Worm (Caenorhabditis elegans) whole organism, L3 larva: Measurements from ENCODE around the gene F19B10.3.

Experiments used
- aly-2 ChIP-seq: fragments of 150-350 bp; optimal IDR thresholded peaks from 2 replicates; lab custom pipeline; 2014; ENCODE audit warnings: missing biosample characterization, missing genetic modification characterization
- ceh-28 ChIP-seq: fragments of 150-350 bp; optimal IDR thresholded peaks from 2 replicates; lab custom pipeline; 2014; ENCODE audit warnings: missing biosample characterization, missing genetic modification reagents, missing genetic modification characterization
- ceh-82 ChIP-seq: fragments of 150-350 bp; optimal IDR thresholded peaks from 2 replicates; lab custom pipeline; 2014; ENCODE audit warnings: missing biosample characterization, missing genetic modification characterization
- elt-1 ChIP-seq: fragments of 150-350 bp; optimal IDR thresholded peaks from 2 replicates; lab custom pipeline; 2014; ENCODE audit warnings: missing biosample characterization, missing genetic modification characterization
- elt-2 ChIP-seq: sonication (generic microtip); optimal IDR thresholded peaks from 2 replicates; lab custom pipeline; 2016; ENCODE audit warnings: missing genetic modification reagents, mild to moderate bottlenecking, missing genetic modification characterization, missing compliant biosample characterization
- elt-3 ChIP-seq, 3 experiments: fragments of 150-350 bp in 1 of 3; sonication (generic microtip) in 2 of 3; optimal IDR thresholded peaks; 2 replicates in 2 of 3; 4 replicates in 1 of 3; lab custom pipeline; 2014 to 2017; ENCODE audit warnings: missing biosample characterization in 3 of 3, missing genetic modification characterization in 3 of 3
- fkh-10 ChIP-seq: sonication (generic microtip); optimal IDR thresholded peaks from 2 replicates; lab custom pipeline; 2017; ENCODE audit warnings: missing biosample characterization, missing genetic modification reagents, missing genetic modification characterization
- fkh-2 ChIP-seq: fragments of 150-350 bp; optimal IDR thresholded peaks from 2 replicates; lab custom pipeline; 2014; ENCODE audit warnings: missing biosample characterization, missing genetic modification reagents, missing genetic modification characterization
- fos-1 ChIP-seq: fragments of 150-350 bp; optimal IDR thresholded peaks from 2 replicates; lab custom pipeline; 2014; ENCODE audit warnings: missing biosample characterization, missing genetic modification characterization
- jun-1 ChIP-seq: fragments of 150-350 bp; optimal IDR thresholded peaks from 2 replicates; lab custom pipeline; 2014; ENCODE audit warnings: missing biosample characterization, missing genetic modification reagents, missing genetic modification characterization
- lin-15B ChIP-seq: fragments of 150-350 bp; optimal IDR thresholded peaks from 2 replicates; lab custom pipeline; 2014; ENCODE audit warnings: missing biosample characterization, missing genetic modification characterization
- lin-39 ChIP-seq: fragments of 150-350 bp; optimal IDR thresholded peaks from 2 replicates; lab custom pipeline; 2018; ENCODE audit warnings: missing biosample characterization, missing genetic modification reagents, missing genetic modification characterization
- lsy-12 ChIP-seq: sonication (generic microtip); optimal IDR thresholded peaks from 2 replicates; lab custom pipeline; 2016; ENCODE audit warnings: mild to moderate bottlenecking, missing genetic modification characterization, missing compliant biosample characterization
- mdl-1 ChIP-seq: fragments of 150-350 bp; optimal IDR thresholded peaks from 2 replicates; lab custom pipeline; 2014; ENCODE audit warnings: missing biosample characterization, missing genetic modification characterization
- mml-1 ChIP-seq: fragments of 150-350 bp; sonication (generic microtip); optimal IDR thresholded peaks from 3 replicates; lab custom pipeline; 2014; ENCODE audit warnings: missing biosample characterization, missing genetic modification characterization
- nfya-1 ChIP-seq: sonication (generic microtip); optimal IDR thresholded peaks from 2 replicates; lab custom pipeline; 2017; ENCODE audit warnings: missing genetic modification characterization, mild to moderate bottlenecking, missing compliant biosample characterization, antibody characterized with exemption, moderate library complexity; ENCODE audit not compliant: insufficient read depth
- nhr-11 ChIP-seq: fragments of 150-350 bp; optimal IDR thresholded peaks from 2 replicates; lab custom pipeline; 2014; ENCODE audit warnings: missing biosample characterization, missing genetic modification characterization
- nhr-12 ChIP-seq: fragments of 150-350 bp; optimal IDR thresholded peaks from 2 replicates; lab custom pipeline; 2014; ENCODE audit warnings: missing biosample characterization, missing genetic modification characterization
- nhr-23 ChIP-seq: fragments of 150-350 bp; optimal IDR thresholded peaks from 2 replicates; lab custom pipeline; 2014; ENCODE audit warnings: missing biosample characterization, missing genetic modification reagents, missing genetic modification characterization
- nhr-25 ChIP-seq: sonication (generic microtip); optimal IDR thresholded peaks from 2 replicates; lab custom pipeline; 2017; ENCODE audit warnings: missing biosample characterization, missing genetic modification characterization
- nhr-67 ChIP-seq: fragments of 150-350 bp; optimal IDR thresholded peaks from 2 replicates; lab custom pipeline; 2014; ENCODE audit warnings: missing biosample characterization, missing genetic modification characterization
- nhr-76 ChIP-seq: fragments of 150-350 bp; sonication (generic microtip); optimal IDR thresholded peaks from 5 replicates; lab custom pipeline; 2014; ENCODE audit warnings: missing biosample characterization, missing genetic modification characterization
- nhr-77 ChIP-seq: fragments of 150-350 bp; optimal IDR thresholded peaks from 2 replicates; lab custom pipeline; 2014; ENCODE audit warnings: missing biosample characterization, missing genetic modification characterization
- pha-4 ChIP-seq: fragments of 150-350 bp; optimal IDR thresholded peaks from 2 replicates; lab custom pipeline; 2014; ENCODE audit warnings: missing biosample characterization, missing genetic modification reagents, missing genetic modification characterization
- pqm-1 ChIP-seq: fragments of 150-350 bp; optimal IDR thresholded peaks from 2 replicates; lab custom pipeline; 2017; ENCODE audit warnings: missing biosample characterization, missing genetic modification characterization, inconsistent platforms
- snpc-4 ChIP-seq: fragments of 150-350 bp; optimal IDR thresholded peaks from 2 replicates; lab custom pipeline; 2014; ENCODE audit warnings: missing biosample characterization, missing genetic modification characterization
- tbx-2 ChIP-seq: sonication (generic microtip); optimal IDR thresholded peaks from 2 replicates; lab custom pipeline; 2016; ENCODE audit warnings: mild to moderate bottlenecking, missing genetic modification characterization, missing compliant biosample characterization
- unc-39 ChIP-seq: sonication (generic microtip); optimal IDR thresholded peaks from 4 replicates; lab custom pipeline; 2017; ENCODE audit warnings: missing biosample characterization, missing genetic modification characterization
- unc-62 ChIP-seq: fragments of 150-350 bp; sonication (generic microtip); optimal IDR thresholded peaks from 4 replicates; lab custom pipeline; 2014; ENCODE audit warnings: missing biosample characterization, missing genetic modification reagents, missing genetic modification characterization
- zag-1 ChIP-seq: fragments of 150-350 bp; optimal IDR thresholded peaks from 2 replicates; lab custom pipeline; 2014; ENCODE audit warnings: missing biosample characterization, missing genetic modification characterization
- ztf-4 ChIP-seq: fragments of 150-350 bp; optimal IDR thresholded peaks from 2 replicates; lab custom pipeline; 2014; ENCODE audit warnings: missing biosample characterization, missing genetic modification characterization

The F19B10.3 gene

DNA sequence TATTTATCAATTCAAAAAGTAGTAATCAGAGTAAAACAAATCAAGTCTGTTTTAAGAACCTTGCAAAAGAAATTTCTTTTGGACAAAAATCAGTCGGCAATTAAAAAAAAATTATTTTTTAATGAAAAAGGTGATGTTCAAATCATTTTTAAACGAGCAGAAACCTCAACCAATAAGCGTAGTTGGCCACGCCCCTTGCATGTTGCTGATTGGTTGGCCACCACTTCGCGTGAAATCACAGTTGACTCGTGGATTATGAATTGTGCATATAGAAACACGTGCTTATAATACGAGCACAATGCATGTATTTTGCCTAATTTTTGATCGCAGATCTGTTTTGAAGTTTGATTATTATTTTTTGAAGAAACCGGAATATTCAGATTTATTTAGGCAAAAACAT lies 611 bp downstream of the F19B10.3 start:
- TF ChIP-seq nfya-1 (tag; lab: Kevin White, UChicago) (peak; percentile 55), mml-1 (tag; lab: Kevin White, UChicago) (no peak)

DNA sequence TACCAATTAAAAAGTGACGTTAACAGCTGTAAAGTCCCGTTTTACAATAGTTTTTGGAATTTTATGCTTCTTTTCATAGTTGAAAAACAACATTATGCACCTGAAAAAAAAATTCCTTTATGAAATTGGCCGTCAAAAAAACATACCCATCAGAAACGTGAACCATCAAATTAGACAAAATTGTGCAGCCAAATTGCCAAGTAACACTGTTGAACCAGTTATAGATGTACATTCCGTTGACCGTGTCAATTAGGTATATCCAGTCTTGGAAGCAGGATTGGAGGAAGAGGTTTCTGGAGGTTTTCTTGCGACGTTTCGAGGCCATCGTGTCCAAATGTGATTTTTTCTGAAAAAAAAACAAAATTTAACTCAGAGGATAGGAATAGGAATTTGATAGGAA lies 4.7 kb downstream of the F19B10.3 start, which contains the start of gene srx-97:
TSS of gene srx-97 (minus strand) at position 101 of the 400 bp plus-strand sequence.
- TF ChIP-seq lsy-12 (tag; lab: Kevin White, UChicago): no peak
- no peak for TF ChIP-seq nhr-67 (tag; lab: Kevin White, UChicago)

DNA sequence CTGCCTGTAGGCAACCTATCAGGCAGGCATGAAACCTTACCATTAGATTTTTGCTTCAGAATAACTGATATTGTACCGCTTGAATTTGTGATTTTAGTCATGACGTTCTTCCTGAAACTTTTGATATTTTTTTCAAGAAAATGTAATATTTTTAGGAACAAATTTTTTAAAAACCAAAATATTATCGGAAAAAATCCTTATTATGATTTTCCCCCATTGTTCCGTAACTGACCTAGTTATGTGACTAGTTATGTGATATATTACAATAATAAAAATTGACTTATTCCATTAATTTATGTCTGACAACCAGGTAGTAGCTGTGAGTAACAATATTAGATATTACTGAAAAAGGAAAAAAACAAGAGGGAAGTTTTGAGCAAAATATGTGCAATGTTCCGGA lies 6.4 kb downstream of the F19B10.3 start, which contains the start of gene srx-98:
TSS of gene srx-98 (minus strand) at position 101 of the 400 bp plus-strand sequence.
- TF ChIP-seq nhr-25 (no peak), nhr-77 (tag; lab: Kevin White, UChicago) (no peak), lin-39 (no peak), fos-1 (tag; lab: Kevin White, UChicago) (no peak), ztf-4 (tag; lab: Kevin White, UChicago) (no peak), pqm-1 (tag; lab: Kevin White, UChicago) (no peak), elt-3 (tag; optimal IDR thresholded peaks at IDR 0.05; lab: Kevin White, UChicago) (no peak), nhr-76 (tag; lab: Kevin White, UChicago) (no peak), snpc-4 (tag; lab: Kevin White, UChicago) (no peak), lin-15B (tag; lab: Kevin White, UChicago) (no peak), nhr-23 (tag; lab: Kevin White, UChicago) (no peak), mml-1 (tag; lab: Kevin White, UChicago) (no peak), fkh-10 (GFP tag; lab: Kevin White, UChicago) (no peak), jun-1 (tag; lab: Kevin White, UChicago) (no peak), ceh-82 (tag; lab: Kevin White, UChicago) (no peak)

DNA sequence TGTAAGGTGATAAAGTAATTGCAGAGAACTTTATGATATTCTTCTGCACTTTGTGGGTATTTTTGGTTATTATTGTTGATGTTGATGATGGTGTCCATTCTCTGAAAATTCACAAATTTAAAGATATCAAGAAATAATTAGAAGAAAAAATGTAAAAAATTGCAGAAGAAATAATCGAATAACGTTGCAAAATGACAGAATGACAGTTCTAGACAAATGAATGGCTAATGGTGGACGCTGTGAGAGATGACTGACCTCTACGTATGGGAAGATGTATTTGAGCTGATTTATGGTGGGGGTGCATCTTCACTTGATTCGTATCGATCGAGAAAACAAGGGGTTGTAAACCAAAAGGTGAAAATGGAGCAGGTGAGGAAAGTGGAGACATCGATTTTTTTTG lies 8.9 kb downstream of the F19B10.3 start, which contains the start of gene sea-1:
TSS of gene sea-1 (minus strand) at position 101 of the 400 bp plus-strand sequence.
- TF ChIP-seq elt-3 (tag; optimal IDR thresholded peaks at IDR 0.05; lab: Kevin White, UChicago): no peak
- no peak for TF ChIP-seq ceh-82 (tag; lab: Kevin White, UChicago)
- TF ChIP-seq fkh-10 (GFP tag; lab: Kevin White, UChicago): no peak
- TF ChIP-seq fkh-2 (tag; lab: Kevin White, UChicago): no peak
- TF ChIP-seq pha-4: no peak
- TF ChIP-seq aly-2: no peak
- no peak for TF ChIP-seq jun-1 (tag; lab: Kevin White, UChicago)
- TF ChIP-seq zag-1 (tag; lab: Kevin White, UChicago): no peak
- no peak for TF ChIP-seq lsy-12 (tag; lab: Kevin White, UChicago)
- no peak for TF ChIP-seq nhr-76 (tag; lab: Kevin White, UChicago)
- TF ChIP-seq nhr-12: no peak
- TF ChIP-seq mdl-1 (tag; lab: Kevin White, UChicago): no peak
- no peak for TF ChIP-seq unc-62 (GFP tag; lab: Kevin White, UChicago)
- no peak for TF ChIP-seq tbx-2 (tag; lab: Kevin White, UChicago)
- no peak for TF ChIP-seq ceh-28 (tag; lab: Kevin White, UChicago)

DNA sequence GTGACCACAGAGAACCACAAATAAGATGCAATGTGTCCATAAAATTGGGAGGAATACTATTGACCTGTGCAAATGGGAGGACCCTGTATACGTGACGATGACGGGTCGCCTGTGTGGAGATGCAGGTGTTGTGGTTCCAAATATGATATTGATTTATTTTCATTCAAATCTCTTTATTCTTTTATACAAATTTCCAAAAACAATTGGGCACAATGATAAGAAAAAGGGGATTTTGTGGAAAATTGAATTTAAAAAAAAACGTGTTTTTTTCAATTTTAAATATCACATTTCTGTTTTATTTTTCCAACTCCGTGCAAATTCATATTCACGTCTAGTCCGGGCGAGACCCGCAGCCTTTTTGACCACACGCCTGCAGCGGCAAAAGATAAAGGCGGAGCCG lies 10.6 kb downstream of the F19B10.3 start, which contains the start of gene F19B10.2:
TSS of gene F19B10.2 (plus strand) at position 301 of the 400 bp plus-strand sequence.
- no peak for TF ChIP-seq nhr-11 (tag; lab: Kevin White, UChicago)

DNA sequence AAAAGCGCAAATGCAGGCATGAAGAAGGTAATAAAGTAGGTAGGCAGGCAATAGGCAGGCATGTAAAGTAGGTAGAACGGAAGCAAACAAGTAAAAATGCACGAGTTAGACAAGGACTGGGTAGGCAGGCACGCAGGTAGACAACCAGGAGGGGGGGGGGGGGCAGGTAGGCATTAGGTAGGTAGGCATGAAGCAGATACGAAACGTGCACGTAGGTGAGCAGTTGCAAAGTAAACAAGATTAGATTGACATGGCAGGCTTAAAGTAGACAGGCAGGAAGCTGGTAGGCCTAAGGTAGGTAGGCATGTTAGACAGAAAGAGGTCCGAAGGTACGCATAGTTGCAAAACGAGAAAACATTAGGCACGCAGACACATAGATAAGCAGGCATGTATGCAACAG lies 14.4 kb downstream of the F19B10.3 start:
- TF ChIP-seq lsy-12 (tag; lab: Kevin White, UChicago) (no peak), fkh-2 (tag; lab: Kevin White, UChicago) (no peak), snpc-4 (tag; lab: Kevin White, UChicago) (no peak)

DNA sequence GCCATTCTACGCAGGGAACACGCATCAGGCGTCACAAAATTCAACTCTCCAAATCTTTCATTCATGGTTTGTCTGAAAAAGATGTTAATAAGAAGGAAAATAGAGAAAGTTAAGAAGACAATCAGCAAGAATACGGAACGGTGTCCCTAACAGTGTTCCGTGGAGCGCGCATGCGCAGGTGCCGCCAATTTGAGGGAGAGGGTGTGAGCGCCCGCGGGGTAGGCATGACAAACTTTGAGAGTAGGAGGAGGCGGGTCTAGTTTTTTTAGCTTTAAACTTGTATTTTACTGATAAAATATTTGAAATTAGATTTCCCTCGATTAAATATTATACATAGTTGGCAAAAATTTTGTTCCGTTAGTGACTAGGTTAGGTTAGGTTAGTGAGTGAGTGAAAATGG lies 15.8 kb downstream of the F19B10.3 start:
- TF ChIP-seq nhr-23 (tag; lab: Kevin White, UChicago) (no peak), jun-1 (tag; lab: Kevin White, UChicago) (no peak), snpc-4 (tag; lab: Kevin White, UChicago) (no peak), elt-2 (tag; lab: Kevin White, UChicago) (no peak), unc-39 (tag; lab: Kevin White, UChicago) (no peak), elt-1 (tag; lab: Kevin White, UChicago) (no peak)
